Worm (Caenorhabditis elegans) whole organism, young adult: ENCODE data around the gene aat-2.

Experiments
- B0035.1 ChIP-seq: sonication (generic microtip); optimal IDR thresholded peaks from 2 replicates; lab custom pipeline; 2016; ENCODE audit warnings: missing genetic modification characterization, mild to moderate bottlenecking, missing compliant biosample characterization, missing genotype, missing genetic modification reagents
- D2030.7 ChIP-seq: fragments of 200-800 bp; sonication (Bioruptor generic); IDR thresholded peaks from 2 replicates; pipeline ENCODE4 v1.3.6; 2022; ENCODE audit warnings: missing genetic modification reagents, missing genetic modification characterization, missing compliant biosample characterization
- F10E7.11 ChIP-seq: sonication (generic microtip); optimal IDR thresholded peaks from 2 replicates; lab custom pipeline; 2017; ENCODE audit warnings: mild to moderate bottlenecking, missing genetic modification characterization, moderate library complexity, missing compliant biosample characterization
- F39B2.1 ChIP-seq: fragments of 200-800 bp; sonication (Bioruptor generic); IDR thresholded peaks from 2 replicates; pipeline ENCODE4 v1.3.6; 2022; ENCODE audit warnings: missing genetic modification reagents, missing genetic modification characterization, missing compliant biosample characterization
- F49E8.2 ChIP-seq: sonication (generic microtip); optimal IDR thresholded peaks from 3 replicates; lab custom pipeline; 2017; ENCODE audit warnings: missing genetic modification characterization, mild to moderate bottlenecking, missing compliant biosample characterization, antibody characterized with exemption, moderate library complexity; ENCODE audit not compliant: insufficient read depth
- F55B11.4 ChIP-seq: sonication (generic microtip); optimal IDR thresholded peaks from 2 replicates; lab custom pipeline; 2016; ENCODE audit warnings: missing compliant biosample characterization, missing genetic modification characterization, borderline replicate concordance; ENCODE audit not compliant: insufficient read depth
- K12H6.12 ChIP-seq: fragments of 200-800 bp; sonication (Bioruptor generic); optimal IDR thresholded peaks from 2 replicates; lab custom pipeline; 2018; ENCODE audit warnings: mild to moderate bottlenecking, missing genetic modification characterization, missing compliant biosample characterization
- Y79H2A.3 ChIP-seq: fragments of 200-800 bp; sonication (Bioruptor generic); conservative IDR thresholded peaks from 2 replicates; pipeline ENCODE4 v1.3.6; 2022; ENCODE audit warnings: missing genetic modification reagents, missing genetic modification characterization, missing compliant biosample characterization
- ZK185.1 ChIP-seq: sonication (generic microtip); optimal IDR thresholded peaks from 2 replicates; lab custom pipeline; 2016; ENCODE audit warnings: mild to moderate bottlenecking, missing genetic modification characterization, missing compliant biosample characterization; ENCODE audit not compliant: poor library complexity, severe bottlenecking
- akir-1 ChIP-seq: fragments of 200-800 bp; sonication (Bioruptor generic); optimal IDR thresholded peaks from 2 replicates; lab custom pipeline; 2018; ENCODE audit warnings: mild to moderate bottlenecking, missing genetic modification characterization, moderate library complexity, missing compliant biosample characterization
- athp-1 ChIP-seq: sonication (generic microtip); optimal IDR thresholded peaks from 2 replicates; lab custom pipeline; 2017; ENCODE audit warnings: mild to moderate bottlenecking, missing genetic modification characterization, missing compliant biosample characterization
- bed-1 ChIP-seq: fragments of 200-800 bp; sonication (Bioruptor generic); IDR thresholded peaks from 2 replicates; pipeline ENCODE4 v1.3.6; 2022; ENCODE audit warnings: missing genetic modification reagents, missing genetic modification characterization, missing compliant biosample characterization
- ccch-3 ChIP-seq: fragments of 200-800 bp; sonication (Bioruptor generic); optimal IDR thresholded peaks from 2 replicates; lab custom pipeline; 2018; ENCODE audit warnings: mild to moderate bottlenecking, missing genetic modification characterization, missing compliant biosample characterization
- cebp-2 ChIP-seq: fragments of 200-800 bp; sonication (Bioruptor generic); IDR thresholded peaks from 2 replicates; pipeline ENCODE4 v1.3.6; 2022; ENCODE audit warnings: missing genetic modification characterization, missing compliant biosample characterization
- ceh-100 ChIP-seq: fragments of 200-800 bp; sonication (Bioruptor generic); IDR thresholded peaks from 2 replicates; pipeline ENCODE4 v1.3.6; 2022; ENCODE audit warnings: missing genetic modification reagents, missing genetic modification characterization, missing compliant biosample characterization
- ceh-40 ChIP-seq: fragments of 200-800 bp; sonication (Bioruptor generic); IDR thresholded peaks from 2 replicates; pipeline ENCODE4 v1.3.6; 2022; ENCODE audit warnings: missing genetic modification characterization, missing compliant biosample characterization
- ceh-58 ChIP-seq: fragments of 200-800 bp; sonication (Bioruptor generic); IDR thresholded peaks from 2 replicates; pipeline ENCODE4 v1.3.6; 2022; ENCODE audit warnings: missing genetic modification characterization, missing compliant biosample characterization
- dox-1 ChIP-seq: fragments of 200-800 bp; sonication (Bioruptor generic); IDR thresholded peaks from 2 replicates; pipeline ENCODE4 v1.3.6; 2022; ENCODE audit warnings: missing genetic modification reagents, missing genetic modification characterization, missing compliant biosample characterization
- dpl-1 ChIP-seq: fragments of 150-350 bp; optimal IDR thresholded peaks from 2 replicates; lab custom pipeline; 2014; ENCODE audit warnings: missing biosample characterization, missing genetic modification reagents, missing genetic modification characterization
- egl-44 ChIP-seq: fragments of 200-800 bp; sonication (Bioruptor generic); IDR thresholded peaks from 2 replicates; pipeline ENCODE4 v1.3.6; 2022; ENCODE audit warnings: missing genetic modification reagents, missing genetic modification characterization, missing compliant biosample characterization
- gei-17 ChIP-seq: fragments of 200-800 bp; sonication (Bioruptor generic); optimal IDR thresholded peaks from 2 replicates; lab custom pipeline; 2018; ENCODE audit warnings: mild to moderate bottlenecking, missing genetic modification characterization, missing compliant biosample characterization
- hlh-12 ChIP-seq: sonication (generic microtip); optimal IDR thresholded peaks from 2 replicates; lab custom pipeline; 2016; ENCODE audit warnings: missing genetic modification characterization, missing compliant biosample characterization
- let-607 ChIP-seq, 2 experiments: fragments of 200-800 bp in 1 of 2; sonication (Bioruptor generic) in 1 of 2; sonication (generic microtip) in 1 of 2; optimal IDR thresholded peaks; 2 replicates each; lab custom pipeline; 2016 to 2018; ENCODE audit warnings: mild to moderate bottlenecking in 2 of 2, missing compliant biosample characterization in 2 of 2, missing genetic modification characterization in 2 of 2, moderate library complexity in 2 of 2, missing genotype in 1 of 2
- lin-35 ChIP-seq, 3 experiments: fragments of 150-350 bp in 2 of 3; sonication (generic microtip) in 1 of 3; optimal IDR thresholded peaks; 2 replicates each; lab custom pipeline; 2014 to 2018; ENCODE audit warnings: missing biosample characterization in 3 of 3, missing genetic modification characterization in 3 of 3, missing genetic modification reagents in 3 of 3
- lin-54 ChIP-seq: fragments of 200-800 bp; sonication (Bioruptor generic); optimal IDR thresholded peaks from 2 replicates; lab custom pipeline; 2018; ENCODE audit warnings: mild to moderate bottlenecking, missing genetic modification characterization, missing compliant biosample characterization
- lsl-1 ChIP-seq: fragments of 200-800 bp; sonication (Bioruptor generic); optimal IDR thresholded peaks from 2 replicates; lab custom pipeline; 2018; ENCODE audit warnings: mild to moderate bottlenecking, missing genetic modification characterization, moderate library complexity, missing compliant biosample characterization
- lsy-27 ChIP-seq: sonication (generic microtip); optimal IDR thresholded peaks from 2 replicates; lab custom pipeline; 2017; ENCODE audit warnings: missing genetic modification characterization, mild to moderate bottlenecking, missing compliant biosample characterization, antibody characterized with exemption, missing genotype, borderline replicate concordance; ENCODE audit not compliant: insufficient read depth
- madf-8 ChIP-seq: fragments of 200-800 bp; sonication (Bioruptor generic); conservative IDR thresholded peaks from 2 replicates; pipeline ENCODE4 v1.3.6; 2022; ENCODE audit warnings: missing genetic modification reagents, missing genetic modification characterization, missing compliant biosample characterization
- nfya-2 ChIP-seq: fragments of 200-800 bp; sonication (Bioruptor generic); IDR thresholded peaks from 2 replicates; pipeline ENCODE4 v1.3.6; 2022; ENCODE audit warnings: missing genetic modification reagents, missing genetic modification characterization, missing compliant biosample characterization
- nhr-120 ChIP-seq: fragments of 200-800 bp; sonication (Bioruptor generic); IDR thresholded peaks from 2 replicates; pipeline ENCODE4 v1.3.6; 2022; ENCODE audit warnings: missing genetic modification characterization, missing compliant biosample characterization
- snpc-1.1 ChIP-seq: sonication (generic microtip); optimal IDR thresholded peaks from 2 replicates; lab custom pipeline; 2017; ENCODE audit warnings: missing genetic modification characterization, mild to moderate bottlenecking, missing compliant biosample characterization, antibody characterized with exemption, moderate library complexity, missing genotype, missing genetic modification reagents; ENCODE audit not compliant: insufficient read depth
- snpc-4 ChIP-seq, 5 experiments: fragments of 150-350 bp in 1 of 5; sonication (generic microtip) in 4 of 5; optimal IDR thresholded peaks; 2 replicates each; lab custom pipeline; 2014 to 2018; ENCODE audit warnings: missing genetic modification characterization in 5 of 5, missing biosample characterization in 3 of 5, antibody characterized with exemption in 2 of 5, mild to moderate bottlenecking in 2 of 5, missing compliant biosample characterization in 2 of 5, missing genotype in 2 of 5, moderate library complexity in 2 of 5, missing genetic modification reagents in 1 of 5
- xnd-1 ChIP-seq: sonication (generic microtip); optimal IDR thresholded peaks from 2 replicates; lab custom pipeline; 2016; ENCODE audit warnings: missing genotype, missing genetic modification reagents, missing genetic modification characterization, missing compliant biosample characterization
- zfh-2 ChIP-seq: fragments of 200-800 bp; sonication (Bioruptor generic); conservative IDR thresholded peaks from 2 replicates; pipeline ENCODE4 v1.3.6; 2022; ENCODE audit warnings: missing genetic modification reagents, missing genetic modification characterization, missing compliant biosample characterization
- zim-3 ChIP-seq: sonication (generic microtip); optimal IDR thresholded peaks from 2 replicates; lab custom pipeline; 2017; ENCODE audit warnings: mild to moderate bottlenecking, missing genetic modification characterization, moderate library complexity, missing compliant biosample characterization
- ztf-3 ChIP-seq: fragments of 200-800 bp; sonication (Bioruptor generic); optimal IDR thresholded peaks from 2 replicates; lab custom pipeline; 2018; ENCODE audit warnings: mild to moderate bottlenecking, missing genetic modification characterization, missing compliant biosample characterization

Gene aat-2

ce11 chrV:9243171-9243996, 2.8 kb downstream of the aat-2 start, which contains the start of gene glo-4 (continued):
- no peak for TF ChIP-seq snpc-4 (GFP tag; optimal IDR thresholded peaks at IDR 0.05; lab: Kevin White, UChicago)
- peak in 1 of 4 experiments; percentile 11 for TF ChIP-seq snpc-4 (tag; optimal IDR thresholded peaks at IDR 0.05; lab: Kevin White, UChicago)
- TF ChIP-seq zim-3 (tag; lab: Kevin White, UChicago): no peak
- TF ChIP-seq dpl-1 (GFP tag; lab: Kevin White, UChicago): peak; percentile 56
- no peak for TF ChIP-seq F39B2.1 (GFP tag; lab: Robert Waterston, UW)
- no peak for TF ChIP-seq snpc-1.1 (tag; lab: Kevin White, UChicago)
- TF ChIP-seq gei-17 (GFP tag; lab: Kevin White, UChicago): no peak
- no peak for TF ChIP-seq nfya-2
- TF ChIP-seq ceh-100 (GFP tag; lab: Robert Waterston, UW): no peak
- no peak for TF ChIP-seq nhr-120 (GFP tag; lab: Robert Waterston, UW)
- TF ChIP-seq F55B11.4 (tag; lab: Kevin White, UChicago): no peak
- TF ChIP-seq, all 124 proteins: peak for 17

- TF ChIP-seq K12H6.12 (no peak), bed-1 (GFP tag; lab: Robert Waterston, UW) (no peak), lin-54 (GFP tag; lab: Kevin White, UChicago) (no peak), gei-17 (GFP tag; lab: Kevin White, UChicago) (no peak), F49E8.2 (tag; lab: Kevin White, UChicago) (no peak), B0035.1 (no peak), ZK185.1 (no peak), snpc-4 (GFP tag; optimal IDR thresholded peaks at IDR 0.05; lab: Kevin White, UChicago) (no peak), snpc-4 (tag; optimal IDR thresholded peaks at IDR 0.05; lab: Kevin White, UChicago) (no peak), ccch-3 (GFP tag; lab: Kevin White, UChicago) (no peak), cebp-2 (GFP tag; lab: Robert Waterston, UW) (no peak), ceh-40 (GFP tag; lab: Robert Waterston, UW) (no peak), Y79H2A.3 (no peak), dox-1 (no peak)
These were observed 13.9 kb downstream of the aat-2 start, which contains the start of gene F07C3.3 for ce11 chrV:9232296-9232695. F07C3.3 (minus strand) TSS chrV:9232396.

ce11 chrV:9225675-9226144, 20.4 kb downstream of the aat-2 start, which contains the start of gene F07C3.2:
F07C3.2 (plus strand) TSS chrV:9226094.
- no peak for TF ChIP-seq lin-35 (GFP tag; optimal IDR thresholded peaks at IDR 0.05; lab: Kevin White, UChicago)

- TF ChIP-seq athp-1 (tag; lab: Kevin White, UChicago) (no peak), cebp-2 (GFP tag; lab: Robert Waterston, UW) (no peak)
These were observed 21.2 kb downstream of the aat-2 start for ce11 chrV:9224981-9225380.

- TF ChIP-seq akir-1 (GFP tag; lab: Kevin White, UChicago) (no peak), ceh-40 (GFP tag; lab: Robert Waterston, UW) (no peak), let-607 (tag; optimal IDR thresholded peaks at IDR 0.05; lab: Kevin White, UChicago) (no peak), lin-54 (GFP tag; lab: Kevin White, UChicago) (no peak), lsl-1 (GFP tag; lab: Kevin White, UChicago) (no peak), madf-8 (no peak), ceh-58 (GFP tag; lab: Robert Waterston, UW) (no peak), hlh-12 (tag; lab: Kevin White, UChicago) (no peak), xnd-1 (tag; lab: Kevin White, UChicago) (no peak), zfh-2 (no peak), D2030.7 (GFP tag; lab: Robert Waterston, UW) (no peak), ztf-3 (GFP tag; lab: Kevin White, UChicago) (no peak), egl-44 (GFP tag; lab: Robert Waterston, UW) (no peak), lsy-27 (tag; lab: Kevin White, UChicago) (no peak), snpc-1.1 (tag; lab: Kevin White, UChicago) (no peak), dox-1 (no peak), F10E7.11 (no peak), athp-1 (tag; lab: Kevin White, UChicago) (no peak), lin-35 (GFP tag; optimal IDR thresholded peaks at IDR 0.05; lab: Kevin White, UChicago) (no peak)
These were observed 21.8 kb downstream of the aat-2 start for ce11 chrV:9224377-9224776.
